Fruit fly (Drosophila melanogaster): Measurements from ENCODE around the gene Sap30.

DNA sequence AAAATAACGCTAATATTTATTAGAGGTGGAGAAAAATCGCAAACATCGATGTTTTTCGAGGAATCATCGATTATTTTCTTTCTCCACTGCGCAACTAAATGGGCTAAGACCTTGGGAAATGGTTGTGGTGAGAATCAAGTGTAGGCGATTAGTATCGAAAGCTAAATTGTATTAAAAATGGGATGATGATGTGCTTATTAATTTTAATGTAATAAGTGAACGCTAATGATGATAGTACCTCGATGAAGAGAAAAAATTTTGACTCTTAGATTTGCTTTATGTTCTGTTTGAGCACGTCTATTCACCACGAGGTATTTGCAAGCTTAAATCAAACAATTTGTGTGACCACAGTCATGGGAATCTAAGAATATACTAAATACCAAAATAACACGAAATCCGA, 16.2 kb downstream of the Sap30 start, which contains the start of the genes Rai1 and CG13005:
- no peak for TF ChIP-seq CG9948 (tag; optimal IDR thresholded peaks at IDR 0.05)
- no peak for TF ChIP-seq CG10348 (GFP tag; IDR thresholded peaks at IDR 0.05)
- TF ChIP-seq fd96Ca (GFP tag; IDR thresholded peaks at IDR 0.05): no peak
- no peak for TF ChIP-seq CG32121 (GFP tag; IDR thresholded peaks at IDR 0.05)
- TF ChIP-seq CG13204 (GFP tag; optimal IDR thresholded peaks at IDR 0.05): no peak
- TF ChIP-seq CG34367 (tag; optimal IDR thresholded peaks at IDR 0.05): no peak
- TF ChIP-seq CG14655 (GFP tag; optimal IDR thresholded peaks at IDR 0.05): no peak

All from whole organism, pupa.